Worm (Caenorhabditis elegans): ENCODE measurements around the gene men-1.
A peak's percentile ranks its signal among the peaks of the same experiment; 100 is the strongest.

Gene men-1

ce11 chrII:14234375-14235102 lies 619 bp upstream of the men-1 start:
- TF ChIP-seq ceh-13 (GFP tag; optimal IDR thresholded peaks at IDR 0.05) (no peak), sea-1 (GFP tag; conservative IDR thresholded peaks at IDR 0.05) (no peak), tbx-37 (GFP tag; conservative IDR thresholded peaks at IDR 0.05) (no peak), tbx-11 (GFP tag; IDR thresholded peaks at IDR 0.05) (no peak), hnd-1 (tag; optimal IDR thresholded peaks at IDR 0.05) (no peak), pes-1 (GFP tag; IDR thresholded peaks at IDR 0.05) (no peak), ets-7 (tag; optimal IDR thresholded peaks at IDR 0.05) (no peak), flt-1 (GFP tag; IDR thresholded peaks at IDR 0.05) (no peak), tra-4 (tag; optimal IDR thresholded peaks at IDR 0.05) (no peak), aly-1 (tag; optimal IDR thresholded peaks at IDR 0.05) (no peak)

DNA sequence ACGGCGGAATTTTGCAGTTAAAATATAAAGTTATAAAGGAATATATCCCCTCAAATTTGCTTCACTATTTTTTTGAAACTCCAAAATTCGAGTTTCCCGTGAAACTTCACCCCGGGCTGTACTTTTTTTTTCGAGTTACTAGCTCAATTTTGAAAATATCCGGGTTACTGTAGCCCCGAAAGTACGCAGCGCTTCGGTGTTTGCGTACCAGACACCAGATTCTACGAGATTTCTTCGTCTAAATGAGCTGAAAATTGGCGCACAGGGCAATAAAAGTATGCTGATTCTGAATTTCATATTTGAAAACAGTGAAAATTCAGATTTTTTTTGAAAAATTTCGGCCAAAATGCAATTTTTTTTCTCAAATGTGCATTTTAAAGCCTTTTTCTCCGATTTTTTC lies 3.0 kb downstream of the men-1 start:
- TF ChIP-seq ceh-13 (GFP tag; optimal IDR thresholded peaks at IDR 0.05): no peak
- 0 out of 2 replicates have a peak, but pooled peaks have one; percentile 10 for TF ChIP-seq sea-1 (GFP tag; conservative IDR thresholded peaks at IDR 0.05)
- TF ChIP-seq ceh-36 (tag; optimal IDR thresholded peaks at IDR 0.05): no peak
- no peak for TF ChIP-seq pes-1 (GFP tag; IDR thresholded peaks at IDR 0.05)

DNA sequence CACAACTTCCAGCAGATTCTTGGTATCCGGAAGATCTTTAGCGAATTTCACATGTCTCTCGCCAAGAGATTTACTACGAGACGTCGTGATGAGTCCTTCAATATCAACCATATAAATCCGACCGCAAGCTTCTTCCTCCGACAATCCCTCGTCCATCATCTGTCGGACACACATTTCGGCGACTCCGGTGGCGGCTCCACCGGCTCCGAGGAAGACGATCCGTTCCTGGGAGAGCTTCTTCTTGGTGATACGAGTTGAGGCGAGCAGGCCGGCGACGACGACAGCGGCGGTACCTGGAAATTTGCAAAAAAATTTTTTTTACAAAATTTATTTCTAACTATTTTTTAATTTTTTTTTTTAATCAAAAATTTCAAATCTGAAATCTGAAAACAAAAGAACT lies 3.8 kb downstream of the men-1 start:
- TF ChIP-seq ceh-13 (GFP tag; optimal IDR thresholded peaks at IDR 0.05) (no peak), pes-1 (GFP tag; IDR thresholded peaks at IDR 0.05) (no peak), hmbx-1 (tag; optimal IDR thresholded peaks at IDR 0.05) (no peak), scrt-1 (GFP tag; IDR thresholded peaks at IDR 0.05) (no peak), B0310.2 (tag; optimal IDR thresholded peaks at IDR 0.05) (no peak), ets-7 (tag; optimal IDR thresholded peaks at IDR 0.05) (no peak), tbx-11 (GFP tag; IDR thresholded peaks at IDR 0.05) (no peak), aly-1 (tag; optimal IDR thresholded peaks at IDR 0.05) (no peak), hmg-4 (GFP tag; optimal IDR thresholded peaks at IDR 0.05) (no peak), sea-1 (GFP tag; conservative IDR thresholded peaks at IDR 0.05) (no peak), ama-1 (optimal IDR thresholded peaks at IDR 0.05) (no peak), tra-4 (tag; optimal IDR thresholded peaks at IDR 0.05) (no peak), tbx-37 (GFP tag; conservative IDR thresholded peaks at IDR 0.05) (no peak), flt-1 (GFP tag; IDR thresholded peaks at IDR 0.05) (no peak), ceh-36 (tag; optimal IDR thresholded peaks at IDR 0.05) (no peak), hnd-1 (tag; optimal IDR thresholded peaks at IDR 0.05) (no peak), F13C5.2 (tag; optimal IDR thresholded peaks at IDR 0.05) (no peak)

ce11 chrII:14226175-14226574 lies 7.7 kb downstream of the men-1 start, which contains the start of gene Y48B6A.13:
Y48B6A.13 (minus strand) TSS chrII:14226275.
- TF ChIP-seq tra-4 (tag; optimal IDR thresholded peaks at IDR 0.05): no peak
- TF ChIP-seq B0310.2 (tag; optimal IDR thresholded peaks at IDR 0.05): no peak
- no peak for TF ChIP-seq hmbx-1 (tag; optimal IDR thresholded peaks at IDR 0.05)
- TF ChIP-seq ets-7 (tag; optimal IDR thresholded peaks at IDR 0.05): no peak
- TF ChIP-seq tbx-11 (GFP tag; IDR thresholded peaks at IDR 0.05): no peak
- TF ChIP-seq hmg-4 (GFP tag; optimal IDR thresholded peaks at IDR 0.05): no peak
- TF ChIP-seq pes-1 (GFP tag; IDR thresholded peaks at IDR 0.05): no peak

DNA sequence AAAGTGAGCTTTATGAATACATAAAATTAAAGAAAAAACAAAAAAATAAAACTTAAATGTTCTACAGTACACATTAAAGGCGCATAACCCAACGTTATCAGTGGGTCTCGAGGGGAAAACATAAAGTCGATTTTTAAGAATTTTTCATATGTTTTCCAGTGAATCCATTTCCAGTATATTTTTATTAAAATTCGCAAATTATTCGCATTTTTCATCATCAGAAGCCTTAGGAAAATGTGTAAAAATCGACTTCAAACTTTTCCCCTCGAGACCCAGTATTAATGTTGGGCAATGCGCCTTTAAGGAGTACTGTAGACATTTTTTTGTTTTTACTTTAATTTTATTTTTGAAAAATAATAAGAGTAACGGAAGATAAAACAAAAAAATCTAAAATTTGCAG lies 15.8 kb downstream of the men-1 start:
- TF ChIP-seq pes-1 (GFP tag; IDR thresholded peaks at IDR 0.05) (no peak), hmbx-1 (tag; optimal IDR thresholded peaks at IDR 0.05) (no peak), hmg-4 (GFP tag; optimal IDR thresholded peaks at IDR 0.05) (no peak), scrt-1 (GFP tag; IDR thresholded peaks at IDR 0.05) (no peak), ceh-36 (tag; optimal IDR thresholded peaks at IDR 0.05) (no peak), aly-1 (tag; optimal IDR thresholded peaks at IDR 0.05) (no peak), tbx-37 (GFP tag; conservative IDR thresholded peaks at IDR 0.05) (no peak), ama-1 (optimal IDR thresholded peaks at IDR 0.05) (no peak), flt-1 (GFP tag; IDR thresholded peaks at IDR 0.05) (no peak), B0310.2 (tag; optimal IDR thresholded peaks at IDR 0.05) (no peak), sea-1 (GFP tag; conservative IDR thresholded peaks at IDR 0.05) (no peak), tra-4 (tag; optimal IDR thresholded peaks at IDR 0.05) (no peak), ets-7 (tag; optimal IDR thresholded peaks at IDR 0.05) (no peak), ceh-13 (GFP tag; optimal IDR thresholded peaks at IDR 0.05) (no peak), hnd-1 (tag; optimal IDR thresholded peaks at IDR 0.05) (no peak), tbx-11 (GFP tag; IDR thresholded peaks at IDR 0.05) (no peak), F13C5.2 (tag; optimal IDR thresholded peaks at IDR 0.05) (no peak)

DNA sequence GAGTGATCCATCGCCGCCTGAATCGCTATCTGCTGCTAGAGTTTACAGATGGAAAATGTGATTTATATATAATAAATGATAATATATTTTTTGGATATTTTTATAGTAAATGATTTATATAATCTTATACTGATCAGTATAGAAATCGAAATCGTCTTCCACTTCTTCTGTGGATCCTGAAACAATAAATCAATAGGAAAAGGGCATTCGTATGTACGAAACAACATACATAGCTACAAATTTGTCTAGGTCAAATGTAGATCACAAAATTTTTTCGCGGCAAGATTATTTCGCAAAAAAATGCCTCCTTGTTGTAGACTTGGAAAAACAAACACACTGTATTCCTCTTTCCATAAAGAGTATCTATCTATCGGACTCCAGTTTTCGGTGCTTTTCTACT lies 19.8 kb downstream of the men-1 start, which contains the start of gene Y48B6A.10:
Gene Y48B6A.10, plus strand, starts transcription at position 301 of the 400 bp plus-strand sequence.
- TF ChIP-seq scrt-1 (GFP tag; IDR thresholded peaks at IDR 0.05) (no peak), hmg-4 (GFP tag; optimal IDR thresholded peaks at IDR 0.05) (no peak), aly-1 (tag; optimal IDR thresholded peaks at IDR 0.05) (no peak), hmbx-1 (tag; optimal IDR thresholded peaks at IDR 0.05) (no peak), tra-4 (tag; optimal IDR thresholded peaks at IDR 0.05) (no peak), tbx-37 (GFP tag; conservative IDR thresholded peaks at IDR 0.05) (no peak), F13C5.2 (tag; optimal IDR thresholded peaks at IDR 0.05) (no peak), hnd-1 (tag; optimal IDR thresholded peaks at IDR 0.05) (no peak), flt-1 (GFP tag; IDR thresholded peaks at IDR 0.05) (no peak), tbx-11 (GFP tag; IDR thresholded peaks at IDR 0.05) (no peak), sea-1 (GFP tag; conservative IDR thresholded peaks at IDR 0.05) (no peak), B0310.2 (tag; optimal IDR thresholded peaks at IDR 0.05) (no peak), ceh-36 (tag; optimal IDR thresholded peaks at IDR 0.05) (no peak), ceh-13 (GFP tag; optimal IDR thresholded peaks at IDR 0.05) (no peak)

- no peak for TF ChIP-seq tra-4 (tag; optimal IDR thresholded peaks at IDR 0.05)
- no peak for TF ChIP-seq F13C5.2 (tag; optimal IDR thresholded peaks at IDR 0.05)
These were observed 22.8 kb downstream of the men-1 start, which contains the start of gene hot-7 for ce11 chrII:14211118-14211517. hot-7 (plus strand) TSS chrII:14211418.

DNA sequence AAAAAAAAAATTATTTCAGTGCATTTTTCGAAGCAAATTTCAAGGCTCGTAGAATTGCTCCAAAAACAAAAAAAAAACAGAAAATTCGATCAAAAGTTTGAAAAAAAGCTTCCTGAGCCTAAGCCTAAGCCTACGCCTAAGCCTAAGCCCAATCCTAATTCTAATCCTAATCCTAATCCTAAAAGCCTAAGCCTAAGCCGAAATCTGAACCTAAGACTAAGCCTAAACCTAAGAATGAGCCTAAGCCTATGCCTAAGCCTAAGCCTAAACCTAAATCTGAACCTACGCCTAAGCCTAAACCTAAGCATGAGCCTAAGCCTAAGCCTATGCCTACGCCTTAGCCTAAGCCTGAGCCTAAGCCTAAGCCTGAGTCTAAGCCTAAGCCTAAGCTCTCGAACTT lies 27.7 kb downstream of the men-1 start:
- TF ChIP-seq sea-1 (GFP tag; conservative IDR thresholded peaks at IDR 0.05) (no peak), ceh-36 (tag; optimal IDR thresholded peaks at IDR 0.05) (peak; percentile 88)
